Worm (Caenorhabditis elegans) whole organism, L4 larva: ENCODE measurements around the gene W06H8.6.

Experiments used
- F26F4.8 ChIP-seq: fragments of 200-800 bp; sonication (Bioruptor generic); conservative IDR thresholded peaks from 2 replicates; pipeline ENCODE4 v1.3.6; 2022; ENCODE audit warnings: missing genetic modification characterization, missing compliant biosample characterization
- F37D6.2 ChIP-seq: sonication (generic microtip); optimal IDR thresholded peaks from 2 replicates; lab custom pipeline; 2016; ENCODE audit warnings: mild to moderate bottlenecking, missing genetic modification characterization, missing compliant biosample characterization
- T20F7.1 ChIP-seq: fragments of 200-800 bp; sonication (Bioruptor generic); optimal IDR thresholded peaks from 2 replicates; lab custom pipeline; 2018; ENCODE audit warnings: mild to moderate bottlenecking, missing genetic modification characterization, missing compliant biosample characterization
- T26A8.4 ChIP-seq: fragments of 200-800 bp; sonication (Bioruptor generic); IDR thresholded peaks from 2 replicates; pipeline ENCODE4 v1.3.6; 2022; ENCODE audit warnings: missing genetic modification characterization, missing compliant biosample characterization
- Y48G9A.11 ChIP-seq: fragments of 200-800 bp; sonication (Bioruptor generic); IDR thresholded peaks from 2 replicates; pipeline ENCODE4 v1.3.6; 2022; ENCODE audit warnings: missing genetic modification reagents, missing genetic modification characterization, missing compliant biosample characterization
- Y5F2A.4 ChIP-seq: fragments of 200-800 bp; sonication (Bioruptor generic); optimal IDR thresholded peaks from 2 replicates; lab custom pipeline; 2018; ENCODE audit warnings: mild to moderate bottlenecking, missing genetic modification characterization, missing compliant biosample characterization
- ZK337.2 ChIP-seq: fragments of 200-800 bp; sonication (Bioruptor generic); IDR thresholded peaks from 2 replicates; pipeline ENCODE4 v1.3.6; 2022; ENCODE audit warnings: missing genetic modification reagents, missing genetic modification characterization, missing compliant biosample characterization
- aha-1 ChIP-seq: fragments of 150-350 bp; peaks from one replicate; lab custom pipeline; 2014; ENCODE audit warnings: missing biosample characterization, missing genetic modification characterization
- ama-1 ChIP-seq: fragments of 150-350 bp; optimal IDR thresholded peaks from 2 replicates; lab custom pipeline; 2014; ENCODE audit warnings: inconsistent platforms, mixed read lengths
- ceh-44 ChIP-seq: fragments of 200-800 bp; sonication (Bioruptor generic); IDR thresholded peaks from 2 replicates; pipeline ENCODE4 v1.3.6; 2022; ENCODE audit warnings: missing genetic modification reagents, missing genetic modification characterization, missing compliant biosample characterization
- ctbp-1 ChIP-seq: fragments of 200-800 bp; sonication (Bioruptor generic); IDR thresholded peaks from 2 replicates; pipeline ENCODE4 v1.3.6; 2022; ENCODE audit warnings: missing genetic modification reagents, missing genetic modification characterization, missing compliant biosample characterization
- daf-12 ChIP-seq: fragments of 150-350 bp; optimal IDR thresholded peaks from 2 replicates; lab custom pipeline; 2014; ENCODE audit warnings: missing biosample characterization, missing genetic modification reagents, missing genetic modification characterization
- daf-16 ChIP-seq, 3 experiments: sonication (generic microtip); optimal IDR thresholded peaks; 2 replicates each; lab custom pipeline; 2016 to 2017; ENCODE audit warnings: missing genetic modification characterization in 3 of 3, missing genetic modification reagents in 3 of 3, mild to moderate bottlenecking in 2 of 3, missing compliant biosample characterization in 2 of 3, missing biosample characterization in 1 of 3, moderate library complexity in 1 of 3
- daf-19 ChIP-seq: fragments of 200-800 bp; sonication (Bioruptor generic); conservative IDR thresholded peaks from 2 replicates; pipeline ENCODE4 v1.3.6; 2022; ENCODE audit warnings: missing genetic modification characterization, missing compliant biosample characterization
- daf-8 ChIP-seq: fragments of 200-800 bp; sonication (Bioruptor generic); IDR thresholded peaks from 2 replicates; pipeline ENCODE4 v1.3.6; 2022; ENCODE audit warnings: missing genetic modification characterization, missing compliant biosample characterization
- dmd-9 ChIP-seq: fragments of 200-800 bp; sonication (Bioruptor generic); IDR thresholded peaks from 2 replicates; pipeline ENCODE4 v1.3.6; 2022; ENCODE audit warnings: missing genetic modification reagents, missing genetic modification characterization, missing compliant biosample characterization
- dpl-1 ChIP-seq: fragments of 150-350 bp; optimal IDR thresholded peaks from 2 replicates; lab custom pipeline; 2014; ENCODE audit warnings: missing biosample characterization, missing genetic modification reagents, missing genetic modification characterization
- duxl-1 ChIP-seq: sonication (generic microtip); optimal IDR thresholded peaks from 2 replicates; lab custom pipeline; 2016; ENCODE audit warnings: mild to moderate bottlenecking, missing genetic modification characterization, moderate library complexity, missing compliant biosample characterization; ENCODE audit not compliant: poor library complexity
- egl-43 ChIP-seq: fragments of 200-800 bp; sonication (Bioruptor generic); IDR thresholded peaks from 2 replicates; pipeline ENCODE4 v1.3.6; 2022; ENCODE audit warnings: missing genetic modification reagents, missing genetic modification characterization, missing compliant biosample characterization
- hlh-11 ChIP-seq: fragments of 200-800 bp; sonication (Bioruptor generic); optimal IDR thresholded peaks from 2 replicates; lab custom pipeline; 2018; ENCODE audit warnings: mild to moderate bottlenecking, missing genetic modification characterization, missing compliant biosample characterization
- jun-1 ChIP-seq: fragments of 150-350 bp; optimal IDR thresholded peaks from 2 replicates; lab custom pipeline; 2014; ENCODE audit warnings: missing biosample characterization, missing genetic modification reagents, missing genetic modification characterization
- lim-7 ChIP-seq: fragments of 200-800 bp; sonication (Bioruptor generic); IDR thresholded peaks from 2 replicates; pipeline ENCODE4 v1.3.6; 2022; ENCODE audit warnings: missing genetic modification characterization, missing compliant biosample characterization
- lin-1 ChIP-seq: fragments of 200-800 bp; sonication (Bioruptor generic); IDR thresholded peaks from 2 replicates; pipeline ENCODE4 v1.3.6; 2022; ENCODE audit warnings: missing genetic modification reagents, missing genetic modification characterization, missing compliant biosample characterization
- lin-13 ChIP-seq: fragments of 150-350 bp; optimal IDR thresholded peaks from 2 replicates; lab custom pipeline; 2014; ENCODE audit warnings: missing biosample characterization, missing genetic modification reagents, missing genetic modification characterization
- lin-38 ChIP-seq: fragments of 200-800 bp; sonication (Bioruptor generic); IDR thresholded peaks from 2 replicates; pipeline ENCODE4 v1.3.6; 2022; ENCODE audit warnings: missing genetic modification reagents, missing genetic modification characterization, missing compliant biosample characterization
- mdt-29 ChIP-seq: fragments of 200-800 bp; sonication (Bioruptor generic); IDR thresholded peaks from 2 replicates; pipeline ENCODE4 v1.3.6; 2022; ENCODE audit warnings: missing genetic modification reagents, missing genetic modification characterization, missing compliant biosample characterization
- mxl-3 ChIP-seq: fragments of 200-800 bp; sonication (Bioruptor generic); optimal IDR thresholded peaks from 2 replicates; lab custom pipeline; 2018; ENCODE audit warnings: mild to moderate bottlenecking, missing genetic modification characterization, missing compliant biosample characterization
- nhr-10 ChIP-seq: fragments of 150-350 bp; optimal IDR thresholded peaks from 2 replicates; lab custom pipeline; 2014; ENCODE audit warnings: missing biosample characterization, missing genetic modification characterization
- nhr-42 ChIP-seq: fragments of 200-800 bp; sonication (Bioruptor generic); IDR thresholded peaks from 2 replicates; pipeline ENCODE4 v1.3.6; 2022; ENCODE audit warnings: missing genetic modification characterization, missing compliant biosample characterization
- nhr-6 ChIP-seq: fragments of 150-350 bp; optimal IDR thresholded peaks from 2 replicates; lab custom pipeline; 2014; ENCODE audit warnings: missing biosample characterization, missing genetic modification characterization
- nhr-77 ChIP-seq: fragments of 150-350 bp; optimal IDR thresholded peaks from 2 replicates; lab custom pipeline; 2014; ENCODE audit warnings: missing biosample characterization, missing genetic modification characterization
- saeg-2 ChIP-seq: fragments of 200-800 bp; sonication (Bioruptor generic); IDR thresholded peaks from 2 replicates; pipeline ENCODE4 v1.3.6; 2022; ENCODE audit warnings: missing genetic modification reagents, missing genetic modification characterization, missing compliant biosample characterization
- sdz-12 ChIP-seq: fragments of 200-800 bp; sonication (Bioruptor generic); optimal IDR thresholded peaks from 2 replicates; lab custom pipeline; 2018; ENCODE audit warnings: mild to moderate bottlenecking, missing genetic modification characterization, missing compliant biosample characterization
- set-16 ChIP-seq: fragments of 200-800 bp; sonication (Bioruptor generic); IDR thresholded peaks from 2 replicates; pipeline ENCODE4 v1.3.6; 2022; ENCODE audit warnings: missing genetic modification reagents, missing genetic modification characterization, missing compliant biosample characterization
- skn-1 ChIP-seq: fragments of 150-350 bp; optimal IDR thresholded peaks from 2 replicates; lab custom pipeline; 2014; ENCODE audit warnings: missing biosample characterization, missing genetic modification characterization
- unc-62 ChIP-seq, 3 experiments: fragments of 150-350 bp in 1 of 3; sonication (generic microtip); optimal IDR thresholded peaks in 2 of 3; peaks in 1 of 3; 1 replicate in 1 of 3; 2 replicates in 2 of 3; lab custom pipeline; 2014 to 2017; ENCODE audit warnings: missing biosample characterization in 3 of 3, missing genetic modification characterization in 3 of 3, missing genetic modification reagents in 3 of 3, missing genotype in 1 of 3
- vab-7 ChIP-seq: fragments of 200-800 bp; sonication (Bioruptor generic); IDR thresholded peaks from 2 replicates; pipeline ENCODE4 v1.3.6; 2022; ENCODE audit warnings: missing genetic modification reagents, missing genetic modification characterization, missing compliant biosample characterization
- zag-1 ChIP-seq: fragments of 150-350 bp; optimal IDR thresholded peaks from 2 replicates; lab custom pipeline; 2014; ENCODE audit warnings: missing biosample characterization, missing genetic modification characterization
- zip-11 ChIP-seq: fragments of 200-800 bp; sonication (Bioruptor generic); IDR thresholded peaks from 2 replicates; pipeline ENCODE4 v1.3.6; 2022; ENCODE audit warnings: missing genetic modification characterization, missing compliant biosample characterization
- zip-2 ChIP-seq: fragments of 150-350 bp; optimal IDR thresholded peaks from 2 replicates; lab custom pipeline; 2014; ENCODE audit warnings: missing biosample characterization, missing genetic modification characterization
- ztf-11 ChIP-seq: fragments of 150-350 bp; optimal IDR thresholded peaks from 2 replicates; lab custom pipeline; 2014; ENCODE audit warnings: missing biosample characterization, missing genetic modification characterization
- ztf-7 ChIP-seq: fragments of 150-350 bp; optimal IDR thresholded peaks from 2 replicates; lab custom pipeline; 2014; ENCODE audit warnings: missing biosample characterization, missing genetic modification characterization

Gene W06H8.6

ce11 chrV:6224494-6224959, 2.3 kb downstream of the W06H8.6 start (continued):
- TF ChIP-seq ZK337.2 (GFP tag; lab: Robert Waterston, UW) (no peak), T26A8.4 (GFP tag; lab: Robert Waterston, UW) (peak; percentile 86), F26F4.8 (GFP tag; lab: Robert Waterston, UW) (no peak), hlh-11 (tag; lab: Kevin White, UChicago) (peak; percentile 98), ztf-11 (tag; lab: Kevin White, UChicago) (no peak), jun-1 (tag; lab: Kevin White, UChicago) (peak; percentile 85), T20F7.1 (GFP tag; lab: Kevin White, UChicago) (peak; percentile 86), zag-1 (tag; lab: Kevin White, UChicago) (peak; percentile 20), nhr-77 (peak; percentile 96), vab-7 (GFP tag; lab: Robert Waterston, UW) (peak; percentile 66), saeg-2 (peak; percentile 82), ama-1 (lab: Kevin White, UChicago) (peak; percentile 97), ceh-44 (GFP tag; lab: Robert Waterston, UW) (0 out of 2 replicates have a peak, but pooled peaks have one; percentile 36), Y48G9A.11 (GFP tag; lab: Robert Waterston, UW) (no peak), lin-13 (GFP tag; lab: Kevin White, UChicago) (peak; percentile 72), daf-8 (GFP tag; lab: Robert Waterston, UW) (no peak), mdt-29 (GFP tag; lab: Robert Waterston, UW) (peak; percentile 89), ctbp-1 (GFP tag; lab: Robert Waterston, UW) (peak; percentile 96), daf-12 (tag; lab: Kevin White, UChicago) (no peak), nhr-6 (tag; lab: Kevin White, UChicago) (peak; percentile 83), dpl-1 (GFP tag; lab: Kevin White, UChicago) (peak; percentile 54), F37D6.2 (tag; lab: Kevin White, UChicago) (peak; percentile 88), zip-11 (GFP tag; lab: Robert Waterston, UW) (no peak), daf-16 (GFP tag; optimal IDR thresholded peaks at IDR 0.05; lab: Kevin White, UChicago) (peak; percentile 47 to 65), daf-16 (tag; optimal IDR thresholded peaks at IDR 0.05; lab: Kevin White, UChicago) (peak; percentile 94), lim-7 (GFP tag; lab: Robert Waterston, UW) (peak; percentile 28)
- TF ChIP-seq, all 104 proteins: peak for 76

ce11 chrV:6224019-6224335, 2.8 kb downstream of the W06H8.6 start:
- TF ChIP-seq saeg-2 = no peak
- no peak for TF ChIP-seq mxl-3 (GFP tag; lab: Kevin White, UChicago)
- TF ChIP-seq nhr-10 (tag; lab: Kevin White, UChicago) = no peak
- TF ChIP-seq nhr-42 = peak; percentile 69; the same call in 1 of the 2 replicates
- TF ChIP-seq dmd-9 (GFP tag; lab: Robert Waterston, UW) = peak; percentile 42; the same call in 1 of the 2 replicates
- no peak for TF ChIP-seq sdz-12
- peak; percentile 57; the same call in 1 of the 2 replicates for TF ChIP-seq set-16
- peak; percentile 64; the same call in 1 of the 2 replicates for TF ChIP-seq F26F4.8 (GFP tag; lab: Robert Waterston, UW)
- peak; percentile 92 for TF ChIP-seq aha-1 (tag; lab: Kevin White, UChicago)
- no peak for TF ChIP-seq zag-1 (tag; lab: Kevin White, UChicago)
- peak; percentile 65 for TF ChIP-seq egl-43 (GFP tag; lab: Robert Waterston, UW)
- peak; percentile 5 for TF ChIP-seq T26A8.4 (GFP tag; lab: Robert Waterston, UW)
- no peak for TF ChIP-seq skn-1 (tag; lab: Kevin White, UChicago)
- TF ChIP-seq daf-8 (GFP tag; lab: Robert Waterston, UW) = 0 out of 2 replicates have a peak, but pooled peaks have one; percentile 39
- no peak for TF ChIP-seq Y5F2A.4 (GFP tag; lab: Kevin White, UChicago)

ce11 chrV:6223315-6224018, 3.3 kb downstream of the W06H8.6 start:
- TF ChIP-seq lim-7 (GFP tag; lab: Robert Waterston, UW) (0 out of 2 replicates have a peak, but pooled peaks have one; percentile 10), T20F7.1 (GFP tag; lab: Kevin White, UChicago) (peak; percentile 8), zip-2 (tag; lab: Kevin White, UChicago) (peak; percentile 34), daf-16 (GFP tag; optimal IDR thresholded peaks at IDR 0.05; lab: Kevin White, UChicago) (no peak), daf-16 (tag; optimal IDR thresholded peaks at IDR 0.05; lab: Kevin White, UChicago) (peak; percentile 5), ztf-7 (no peak), ama-1 (lab: Kevin White, UChicago) (peak; percentile 50), lin-38 (GFP tag; lab: Robert Waterston, UW) (peak; percentile 4; the same call in 1 of the 2 replicates), ZK337.2 (GFP tag; lab: Robert Waterston, UW) (no peak), aha-1 (tag; lab: Kevin White, UChicago) (peak; percentile 95), duxl-1 (tag; lab: Kevin White, UChicago) (peak; percentile 48), daf-19 (no peak), lin-1 (GFP tag; lab: Robert Waterston, UW) (0 out of 2 replicates have a peak, but pooled peaks have one; percentile 7), unc-62 (GFP tag; optimal IDR thresholded peaks at IDR 0.05 in 1 of 2; lab: Kevin White, UChicago) (peak in 1 of 2 experiments; percentile 71), unc-62 (tag; optimal IDR thresholded peaks at IDR 0.05; lab: Kevin White, UChicago) (no peak)
